Fruit fly (Drosophila melanogaster): Measurements from ENCODE around the gene His2Av.
A peak's percentile ranks its signal among the peaks of the same experiment; 100 is the strongest.

His2Av gene

dm6 chr3R:26821117-26821516 is 45.6 kb upstream of the His2Av start (continued):
- TF ChIP-seq GATAe (GFP tag; conservative IDR thresholded peaks at IDR 0.05) (no peak), CG4820 (GFP tag; optimal IDR thresholded peaks at IDR 0.05) (no peak), B-H1 (GFP tag; IDR thresholded peaks at IDR 0.05) (no peak), gfzf (GFP tag; optimal IDR thresholded peaks at IDR 0.05) (no peak), CG15073 (GFP tag; optimal IDR thresholded peaks at IDR 0.05) (no peak), zfh2 (GFP tag; optimal IDR thresholded peaks at IDR 0.05) (no peak), CG2199 (GFP tag; IDR thresholded peaks at IDR 0.05) (no peak), CG18476 (GFP tag; optimal IDR thresholded peaks at IDR 0.05) (no peak), CG11456 (GFP tag; IDR thresholded peaks at IDR 0.05) (0 out of 3 replicates have a peak, but pooled peaks have one; percentile 34), Dip2 (GFP tag; IDR thresholded peaks at IDR 0.05) (no peak), Tbp (GFP tag; optimal IDR thresholded peaks at IDR 0.05) (no peak), Oli (tag; optimal IDR thresholded peaks at IDR 0.05) (peak; percentile 49), ssp (GFP tag; IDR thresholded peaks at IDR 0.05) (no peak), gt (GFP tag; IDR thresholded peaks at IDR 0.05) (no peak), Doc2 (GFP tag; IDR thresholded peaks at IDR 0.05) (no peak), CG17361 (GFP tag; IDR thresholded peaks at IDR 0.05) (no peak), E2f1 (GFP tag; IDR thresholded peaks at IDR 0.05) (no peak), Sox102F (GFP tag; optimal IDR thresholded peaks at IDR 0.05) (peak; percentile 69), en (GFP tag; optimal IDR thresholded peaks at IDR 0.05) (no peak), tio (GFP tag; optimal IDR thresholded peaks at IDR 0.05) (peak; percentile 12), CG12659 (GFP tag; optimal IDR thresholded peaks at IDR 0.05) (no peak), Bdp1 (GFP tag; optimal IDR thresholded peaks at IDR 0.05) (no peak), Kr (GFP tag; optimal IDR thresholded peaks at IDR 0.05) (no peak), CG14014 (GFP tag; IDR thresholded peaks at IDR 0.05) (no peak), Ets65A (GFP tag) (peak; percentile 93), cas (GFP tag; IDR thresholded peaks at IDR 0.05) (no peak), Hsf (GFP tag; optimal IDR thresholded peaks at IDR 0.05) (peak; percentile 0), insv (GFP tag; optimal IDR thresholded peaks at IDR 0.05) (no peak), da (GFP tag; optimal IDR thresholded peaks at IDR 0.05) (no peak), sisA (GFP tag; IDR thresholded peaks at IDR 0.05) (no peak), CG16779 (GFP tag; IDR thresholded peaks at IDR 0.05) (no peak), tna (GFP tag; IDR thresholded peaks at IDR 0.05; ENCODE audit: partially characterized antibody) (no peak), Nf-YA (GFP tag; IDR thresholded peaks at IDR 0.05) (peak; percentile 7; the same call in 1 of the 2 replicates), Xbp1 (GFP tag; optimal IDR thresholded peaks at IDR 0.05) (peak; percentile 37), repo (GFP tag; optimal IDR thresholded peaks at IDR 0.05) (no peak), MTF-1 (GFP tag; optimal IDR thresholded peaks at IDR 0.05; ENCODE audit: borderline replicate concordance) (no peak), her (GFP tag; optimal IDR thresholded peaks at IDR 0.05) (no peak), CG3163 (GFP tag; optimal IDR thresholded peaks at IDR 0.05) (no peak), sens-2 (GFP tag; IDR thresholded peaks at IDR 0.05) (no peak), Dll (GFP tag; IDR thresholded peaks at IDR 0.05; ENCODE audit: partially characterized antibody) (no peak), CG11093 (GFP tag; IDR thresholded peaks at IDR 0.05) (no peak), nom (GFP tag; optimal IDR thresholded peaks at IDR 0.05) (peak; percentile 33), wek (GFP tag; optimal IDR thresholded peaks at IDR 0.05) (no peak), D19A (tag; optimal IDR thresholded peaks at IDR 0.05) (no peak), Adf1 (GFP tag; IDR thresholded peaks at IDR 0.05) (no peak), ro (GFP tag; IDR thresholded peaks at IDR 0.05) (no peak), Sry-β (GFP tag; optimal IDR thresholded peaks at IDR 0.05) (no peak), CG34422 (GFP tag; IDR thresholded peaks at IDR 0.05) (no peak)
